Worm (Caenorhabditis elegans): Measurements from ENCODE around the gene ZC239.22.
"Not testable (repeated sequence)": the region's sequence is repeated elsewhere in the genome, so short reads cannot be mapped to it uniquely, and the experiment has no call there.

The ZC239.22 gene

DNA sequence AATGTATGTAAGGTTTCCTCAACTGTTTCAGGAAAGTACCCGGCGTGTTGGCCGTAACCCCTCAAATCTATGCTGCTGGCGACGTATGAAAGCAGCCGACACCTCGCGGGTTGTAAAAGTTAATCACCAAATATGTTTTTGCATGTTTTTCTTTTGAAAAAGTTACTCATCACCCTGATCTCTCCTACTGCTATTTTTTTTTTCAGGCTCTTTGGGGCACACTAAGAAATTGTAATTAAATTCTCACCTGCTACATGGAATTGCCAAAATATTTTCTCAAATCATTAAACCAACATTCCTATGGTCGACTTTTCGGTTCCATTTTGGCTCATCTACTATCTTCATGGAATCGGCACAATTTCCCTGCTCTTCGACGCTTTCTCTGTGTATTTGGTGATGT, 35.8 kb downstream of the ZC239.22 start, which contains the start of gene sri-78:
Gene sri-78 (plus strand): TSS at position 301 of the 400 bp plus-strand sequence.
- not testable (repeated sequence) for TF ChIP-seq nhr-12 (tag; optimal IDR thresholded peaks at IDR 0.05); egl-27 (tag; optimal IDR thresholded peaks at IDR 0.05); nhr-43 (tag; optimal IDR thresholded peaks at IDR 0.05; ENCODE audit: poor library complexity, severe bottlenecking)

ce11 chrII:3183300-3183840, 37.3 kb downstream of the ZC239.22 start, which contains the start of the genes Y27F2A.6 and Y27F2A.8:
Gene Y27F2A.6 (minus strand): TSS chrII:3183400.
Gene Y27F2A.8 (plus strand): TSS chrII:3183790.
- TF ChIP-seq nhr-23, ztf-4, egl-5 (tag; optimal IDR thresholded peaks at IDR 0.05): not testable (repeated sequence)

- TF ChIP-seq ceh-82, ZK546.5, fos-1 (tag; optimal IDR thresholded peaks at IDR 0.05): not testable (repeated sequence)
These were observed 43.0 kb downstream of the ZC239.22 start, which contains the start of gene sri-40 for ce11 chrII:3177663-3178062. Gene sri-40 (plus strand): TSS chrII:3177963.

- TF ChIP-seq nhr-76 (tag; optimal IDR thresholded peaks at IDR 0.05) (no peak), lin-15B (tag; optimal IDR thresholded peaks at IDR 0.05) (no peak), elt-1 (tag; optimal IDR thresholded peaks at IDR 0.05) (no peak), nhr-67 (tag; optimal IDR thresholded peaks at IDR 0.05) (no peak), sea-2 (GFP tag; optimal IDR thresholded peaks at IDR 0.05) (no peak), ztf-11 (tag; optimal IDR thresholded peaks at IDR 0.05) (no peak), unc-39 (tag; optimal IDR thresholded peaks at IDR 0.05) (no peak), ztf-4 (tag; optimal IDR thresholded peaks at IDR 0.05) (no peak), fos-1 (tag; optimal IDR thresholded peaks at IDR 0.05) (no peak), egl-5 (tag; optimal IDR thresholded peaks at IDR 0.05) (no peak), snpc-4 (tag; optimal IDR thresholded peaks at IDR 0.05) (no peak), nhr-77 (tag; optimal IDR thresholded peaks at IDR 0.05) (no peak), nhr-237 (tag; optimal IDR thresholded peaks at IDR 0.05) (no peak)
These were observed 48.4 kb downstream of the ZC239.22 start, which contains the start of gene Y27F2A.10 for ce11 chrII:3172176-3172575. Gene Y27F2A.10 (minus strand): TSS chrII:3172276.

ce11 chrII:3170089-3170488, 50.5 kb downstream of the ZC239.22 start, which contains the start of gene fbxc-55:
Gene fbxc-55 (minus strand): TSS chrII:3170189.
- TF ChIP-seq ztf-11 (tag; optimal IDR thresholded peaks at IDR 0.05): no peak
- no peak for TF ChIP-seq nhr-25 (tag; optimal IDR thresholded peaks at IDR 0.05)
- TF ChIP-seq hmg-11 (tag; optimal IDR thresholded peaks at IDR 0.05): no peak
- TF ChIP-seq eor-1 (tag; optimal IDR thresholded peaks at IDR 0.05): no peak
- no peak for TF ChIP-seq ceh-9 (tag; optimal IDR thresholded peaks at IDR 0.05)
- no peak for TF ChIP-seq tbx-2 (tag; optimal IDR thresholded peaks at IDR 0.05)
- no peak for TF ChIP-seq pha-4 (tag; optimal IDR thresholded peaks at IDR 0.05)
- no peak for TF ChIP-seq mdl-1 (tag; optimal IDR thresholded peaks at IDR 0.05)
- no peak for TF ChIP-seq lsy-12 (tag; optimal IDR thresholded peaks at IDR 0.05)
- TF ChIP-seq jun-1 (tag; optimal IDR thresholded peaks at IDR 0.05): no peak
- no peak for TF ChIP-seq sea-2 (GFP tag; optimal IDR thresholded peaks at IDR 0.05)
- TF ChIP-seq snpc-4 (tag; optimal IDR thresholded peaks at IDR 0.05): no peak
- TF ChIP-seq lin-15B (tag; optimal IDR thresholded peaks at IDR 0.05): no peak
- no peak for TF ChIP-seq ceh-82 (tag; optimal IDR thresholded peaks at IDR 0.05)
- no peak for TF ChIP-seq elt-3 (tag; optimal IDR thresholded peaks at IDR 0.05)
- TF ChIP-seq lin-39 (tag; optimal IDR thresholded peaks at IDR 0.05): no peak
- no peak for TF ChIP-seq unc-39 (tag; optimal IDR thresholded peaks at IDR 0.05)
- no peak for TF ChIP-seq daf-12 (tag; optimal IDR thresholded peaks at IDR 0.05)
- TF ChIP-seq nhr-43 (tag; optimal IDR thresholded peaks at IDR 0.05; ENCODE audit: poor library complexity, severe bottlenecking): no peak
- no peak for TF ChIP-seq nhr-11 (tag; optimal IDR thresholded peaks at IDR 0.05)

All from whole organism, L3 larva.